Fruit fly (Drosophila melanogaster) whole organism, embryonic: Measurements from ENCODE around the gene CLS.

ENCODE experiments used
- Adf1 ChIP-seq: fragments of 200-800 bp; sonication (Bioruptor generic); IDR thresholded peaks from 2 replicates; pipeline ENCODE4 v1.3.6; 2022; ENCODE audit warnings: missing biosample characterization, missing genetic modification characterization
- Antp ChIP-seq: fragments of 200-800 bp; sonication (Bioruptor generic); optimal IDR thresholded peaks from 3 replicates; lab custom pipeline; 2016; ENCODE audit warnings: missing biosample characterization, missing genetic modification characterization
- Asciz ChIP-seq: fragments of 200-800 bp; sonication (Bioruptor generic); optimal IDR thresholded peaks from 2 replicates; lab custom pipeline; 2017; ENCODE audit warnings: missing biosample characterization, mild to moderate bottlenecking, missing genetic modification characterization, missing genetic modification reagents
- CG12071 ChIP-seq: fragments of 200-800 bp; sonication (Bioruptor generic); optimal IDR thresholded peaks from 3 replicates; lab custom pipeline; 2018; ENCODE audit warnings: missing biosample characterization, mild to moderate bottlenecking, missing genetic modification characterization
- CG15073 ChIP-seq: fragments of 200-800 bp; sonication (Bioruptor generic); optimal IDR thresholded peaks from 2 replicates; lab custom pipeline; 2016; ENCODE audit warnings: missing biosample characterization, missing genetic modification characterization
- CG1647 ChIP-seq: fragments of 200-800 bp; sonication (Bioruptor generic); optimal IDR thresholded peaks from 3 replicates; lab custom pipeline; 2016; ENCODE audit warnings: missing biosample characterization, missing genetic modification characterization
- CG16815 ChIP-seq: fragments of 200-800 bp; sonication (Bioruptor generic); optimal IDR thresholded peaks from 3 replicates; lab custom pipeline; 2017; ENCODE audit warnings: missing biosample characterization, mild to moderate bottlenecking, missing genetic modification characterization
- CG16863 ChIP-seq: fragments of 200-800 bp; sonication (Bioruptor generic); optimal IDR thresholded peaks from 3 replicates; lab custom pipeline; 2016; ENCODE audit warnings: missing biosample characterization, missing genetic modification characterization
- CG17568 ChIP-seq: fragments of 200-800 bp; sonication (Bioruptor generic); optimal IDR thresholded peaks from 2 replicates; lab custom pipeline; 2018; ENCODE audit warnings: missing biosample characterization, mild to moderate bottlenecking, missing genetic modification characterization, moderate library complexity
- CG17612 ChIP-seq: fragments of 200-800 bp; sonication (Bioruptor generic); IDR thresholded peaks from 2 replicates; pipeline ENCODE4 v1.3.6; 2022; ENCODE audit warnings: missing biosample characterization, missing genetic modification characterization
- CG1832 ChIP-seq: fragments of 200-800 bp; sonication (Bioruptor generic); optimal IDR thresholded peaks from 2 replicates; lab custom pipeline; 2017; ENCODE audit warnings: missing biosample characterization, mild to moderate bottlenecking, missing genetic modification characterization, inconsistent platforms
- CG2678 ChIP-seq: fragments of 200-800 bp; sonication (Bioruptor generic); optimal IDR thresholded peaks from 3 replicates; lab custom pipeline; 2019; ENCODE audit warnings: missing biosample characterization, mild to moderate bottlenecking, missing genetic modification characterization, moderate library complexity
- CG2712 ChIP-seq: fragments of 200-800 bp; optimal IDR thresholded peaks from 3 replicates; lab custom pipeline; 2019; ENCODE audit warnings: missing biosample characterization, mild to moderate bottlenecking, missing genetic modification characterization, moderate library complexity
- CG2889 ChIP-seq: fragments of 200-800 bp; sonication (Bioruptor generic); IDR thresholded peaks from 3 replicates; pipeline ENCODE4 v1.3.6; 2022; ENCODE audit warnings: missing biosample characterization, missing genetic modification characterization
- CG30020 ChIP-seq: fragments of 200-800 bp; optimal IDR thresholded peaks from 2 replicates; lab custom pipeline; 2019; ENCODE audit warnings: missing biosample characterization, mild to moderate bottlenecking, missing genetic modification characterization, moderate library complexity
- CG30431 ChIP-seq: fragments of 200-800 bp; sonication (Bioruptor generic); optimal IDR thresholded peaks from 2 replicates; lab custom pipeline; 2017; ENCODE audit warnings: missing biosample characterization, missing genetic modification characterization
- CG42726 ChIP-seq: fragments of 200-800 bp; sonication (Bioruptor generic); IDR thresholded peaks from 2 replicates; pipeline ENCODE4 v1.3.6; 2022; ENCODE audit warnings: missing biosample characterization, missing genetic modification characterization; ENCODE audit not compliant: partially characterized antibody
- CG43689 ChIP-seq: fragments of 200-800 bp; sonication (Bioruptor generic); IDR thresholded peaks from 2 replicates; pipeline ENCODE4 v1.3.6; 2022; ENCODE audit warnings: missing biosample characterization, missing genetic modification characterization
- CG6791 ChIP-seq: fragments of 200-800 bp; sonication (Bioruptor generic); IDR thresholded peaks from 3 replicates; pipeline ENCODE4 v1.3.6; 2022; ENCODE audit warnings: missing biosample characterization, missing genetic modification characterization; ENCODE audit not compliant: partially characterized antibody
- CG6854 ChIP-seq: fragments of 200-800 bp; sonication (Bioruptor generic); optimal IDR thresholded peaks from 3 replicates; lab custom pipeline; 2017; ENCODE audit warnings: missing biosample characterization, mild to moderate bottlenecking, missing genetic modification characterization
- CG8765 ChIP-seq: fragments of 200-800 bp; sonication (Bioruptor generic); IDR thresholded peaks from 2 replicates; pipeline ENCODE4 v1.3.6; 2022; ENCODE audit warnings: missing biosample characterization, missing genetic modification characterization
- CG9817 ChIP-seq: fragments of 200-800 bp; sonication (Bioruptor generic); optimal IDR thresholded peaks from 2 replicates; lab custom pipeline; 2018; ENCODE audit warnings: missing biosample characterization, mild to moderate bottlenecking, missing genetic modification characterization, moderate library complexity
- Dad ChIP-seq: fragments of 200-800 bp; sonication (Bioruptor generic); optimal IDR thresholded peaks from 3 replicates; lab custom pipeline; 2016; ENCODE audit warnings: missing biosample characterization, missing genetic modification characterization
- HmgD ChIP-seq: fragments of 200-800 bp; sonication (Bioruptor generic); optimal IDR thresholded peaks from 3 replicates; lab custom pipeline; 2016; ENCODE audit warnings: missing biosample characterization, missing genetic modification characterization
- Hmr ChIP-seq: fragments of 200-800 bp; sonication (Bioruptor generic); optimal IDR thresholded peaks from 3 replicates; lab custom pipeline; 2017; ENCODE audit warnings: mild to moderate bottlenecking, missing biosample characterization, missing genetic modification reagents, missing genetic modification characterization
- Lim3 ChIP-seq: fragments of 200-800 bp; sonication (Bioruptor generic); IDR thresholded peaks from 2 replicates; pipeline ENCODE4 v1.3.6; 2022; ENCODE audit warnings: missing biosample characterization, missing genetic modification characterization
- Mes4 ChIP-seq: fragments of 200-800 bp; sonication (Bioruptor generic); optimal IDR thresholded peaks from 2 replicates; lab custom pipeline; 2016; ENCODE audit warnings: missing biosample characterization, missing genetic modification characterization
- NfI ChIP-seq: fragments of 200-800 bp; sonication (Bioruptor generic); optimal IDR thresholded peaks from 3 replicates; lab custom pipeline; 2018; ENCODE audit warnings: missing biosample characterization, mild to moderate bottlenecking, missing genetic modification characterization, moderate library complexity
- Opbp ChIP-seq: fragments of 200-800 bp; sonication (Bioruptor generic); IDR thresholded peaks from 3 replicates; pipeline ENCODE4 v1.3.6; 2022; ENCODE audit warnings: missing biosample characterization, missing genetic modification characterization; ENCODE audit not compliant: partially characterized antibody
- Xbp1 ChIP-seq: fragments of 200-800 bp; sonication (Bioruptor generic); optimal IDR thresholded peaks from 3 replicates; lab custom pipeline; 2016; ENCODE audit warnings: missing biosample characterization, mild to moderate bottlenecking, missing genetic modification characterization
- ara ChIP-seq: fragments of 200-800 bp; sonication (Bioruptor generic); IDR thresholded peaks from 2 replicates; pipeline ENCODE4 v1.3.6; 2022; ENCODE audit warnings: missing biosample characterization, missing genetic modification characterization
- ash1 ChIP-seq: fragments of 200-800 bp; sonication (Bioruptor generic); optimal IDR thresholded peaks from 2 replicates; lab custom pipeline; 2018; ENCODE audit warnings: missing biosample characterization, mild to moderate bottlenecking, missing genetic modification characterization
- bsh ChIP-seq, 2 experiments: fragments of 200-800 bp; sonication (Bioruptor generic); optimal IDR thresholded peaks; 2 replicates each; lab custom pipeline; 2017 to 2018; ENCODE audit warnings: mild to moderate bottlenecking in 2 of 2, missing biosample characterization in 2 of 2, missing genetic modification characterization in 2 of 2, moderate library complexity in 1 of 2
- chn ChIP-seq: fragments of 200-800 bp; sonication (Bioruptor generic); optimal IDR thresholded peaks from 2 replicates; lab custom pipeline; 2016; ENCODE audit warnings: missing biosample characterization, missing genetic modification characterization
- fd102C ChIP-seq: fragments of 200-800 bp; sonication (Bioruptor generic); optimal IDR thresholded peaks from 2 replicates; lab custom pipeline; 2018; ENCODE audit warnings: missing biosample characterization, mild to moderate bottlenecking, missing genetic modification characterization, moderate library complexity
- ftz-f1 ChIP-seq: fragments of 200-800 bp; sonication (Bioruptor generic); optimal IDR thresholded peaks from 2 replicates; lab custom pipeline; 2016; ENCODE audit warnings: missing biosample characterization, missing genetic modification characterization
- gcm ChIP-seq: fragments of 200-800 bp; sonication (Bioruptor generic); optimal IDR thresholded peaks from 2 replicates; lab custom pipeline; 2019; ENCODE audit warnings: missing biosample characterization, mild to moderate bottlenecking, missing genetic modification characterization, moderate library complexity
- gem ChIP-seq: fragments of 200-800 bp; sonication (Bioruptor generic); optimal IDR thresholded peaks from 2 replicates; lab custom pipeline; 2019; ENCODE audit warnings: missing biosample characterization, mild to moderate bottlenecking, missing genetic modification characterization, moderate library complexity
- gt ChIP-seq: fragments of 200-800 bp; sonication (Bioruptor generic); IDR thresholded peaks from 2 replicates; pipeline ENCODE4 v1.3.6; 2022; ENCODE audit warnings: missing biosample characterization, missing genetic modification characterization
- lbe ChIP-seq: fragments of 200-800 bp; sonication (Bioruptor generic); optimal IDR thresholded peaks from 2 replicates; lab custom pipeline; 2016; ENCODE audit warnings: missing biosample characterization, mild to moderate bottlenecking, missing genetic modification characterization
- lola ChIP-seq, 3 experiments: fragments of >200 bp in 2 of 3; fragments of 200-800 bp in 1 of 3; sonication (Bioruptor generic) in 1 of 3; optimal IDR thresholded peaks; 2 replicates each; lab custom pipeline; 2017 to 2019; ENCODE audit warnings: missing biosample characterization in 3 of 3, missing genetic modification characterization in 3 of 3, mild to moderate bottlenecking in 1 of 3, moderate library complexity in 1 of 3
- nau ChIP-seq: fragments of 200-800 bp; sonication (Bioruptor generic); optimal IDR thresholded peaks from 3 replicates; lab custom pipeline; 2017; ENCODE audit warnings: missing biosample characterization, mild to moderate bottlenecking, missing genetic modification characterization, missing genetic modification reagents
- oc ChIP-seq: fragments of 200-800 bp; sonication (Bioruptor generic); optimal IDR thresholded peaks from 2 replicates; lab custom pipeline; 2018; ENCODE audit warnings: missing biosample characterization, mild to moderate bottlenecking, missing genetic modification characterization, moderate library complexity
- pan ChIP-seq, 4 experiments: fragments of >200 bp in 3 of 4; fragments of 200-800 bp in 1 of 4; sonication (Bioruptor generic) in 1 of 4; optimal IDR thresholded peaks in 3 of 4; IDR thresholded peaks in 1 of 4; 2 replicates each; pipeline versions ENCODE4 v1.3.6 to Lab custom; 2017 to 2022; ENCODE audit warnings: missing biosample characterization in 2 of 4, missing genetic modification characterization in 2 of 4, mixed read lengths in 1 of 4
- ro ChIP-seq: fragments of 200-800 bp; sonication (Bioruptor generic); IDR thresholded peaks from 2 replicates; pipeline ENCODE4 v1.3.6; 2022; ENCODE audit warnings: missing biosample characterization, missing genetic modification characterization
- tio ChIP-seq: fragments of 200-800 bp; sonication (Bioruptor generic); optimal IDR thresholded peaks from 2 replicates; lab custom pipeline; 2017; ENCODE audit warnings: missing biosample characterization, missing genetic modification characterization, inconsistent platforms
- yki ChIP-seq: fragments of >200 bp; optimal IDR thresholded peaks from 3 replicates; lab custom pipeline; 2018
- zen ChIP-seq: fragments of 200-800 bp; sonication (Bioruptor generic); optimal IDR thresholded peaks from 3 replicates; lab custom pipeline; 2018; ENCODE audit warnings: missing biosample characterization, mild to moderate bottlenecking, missing genetic modification characterization, moderate library complexity

Gene CLS

dm6 chr3R:25637294-25638174, 49.6 kb downstream of the CLS start, which contains the start of gene jigr1 (continued):
- TF ChIP-seq CG6791 (no peak), CG9817 (tag; lab: Kevin White, UChicago) (no peak), CG2712 (tag; lab: Kevin White, UChicago) (peak; percentile 82), tio (no peak), oc (tag; lab: Kevin White, UChicago) (no peak), ara (GFP tag; lab: Robert Waterston, UW) (peak; percentile 54; the same call in 1 of the 2 replicates), gcm (peak; percentile 58), CG1647 (GFP tag; lab: Kevin White, UChicago) (no peak), Xbp1 (GFP tag; lab: Kevin White, UChicago) (peak; percentile 21), Hmr (GFP tag; lab: Kevin White, UChicago) (no peak), fd102C (peak; percentile 60), Asciz (GFP tag; lab: Kevin White, UChicago) (no peak), ash1 (GFP tag; lab: Kevin White, UChicago) (no peak), nau (GFP tag; lab: Kevin White, UChicago) (no peak), Dad (no peak), CG12071 (GFP tag; lab: Kevin White, UChicago) (no peak), CG17568 (GFP tag; lab: Kevin White, UChicago) (peak; percentile 22), Lim3 (no peak), CG15073 (GFP tag; lab: Kevin White, UChicago) (no peak), yki (lab: Kevin White, UChicago) (no peak), CG6854 (GFP tag; lab: Kevin White, UChicago) (no peak), CG30020 (tag; lab: Kevin White, UChicago) (no peak), bsh (GFP tag; optimal IDR thresholded peaks at IDR 0.05; lab: Kevin White, UChicago) (peak in 1 of 2 experiments; percentile 5), NfI (GFP tag; lab: Kevin White, UChicago) (no peak), CG2678 (tag; lab: Kevin White, UChicago) (peak; percentile 12), CG43689 (no peak), lbe (peak; percentile 51), CG16863 (GFP tag; lab: Kevin White, UChicago) (peak; percentile 29), CG2889 (GFP tag; lab: Robert Waterston, UW) (no peak), gem (tag; lab: Kevin White, UChicago) (peak; percentile 67), lola (GFP tag; optimal IDR thresholded peaks at IDR 0.05; lab: Kevin White, UChicago) (peak in 1 of 3 experiments; percentile 77), ftz-f1 (GFP tag; lab: Kevin White, UChicago) (no peak), Opbp (no peak), Adf1 (peak; percentile 75), chn (GFP tag; lab: Kevin White, UChicago) (peak; percentile 41), CG42726 (GFP tag; lab: Robert Waterston, UW) (no peak), CG17612 (GFP tag; lab: Robert Waterston, UW) (no peak), CG30431 (GFP tag; lab: Kevin White, UChicago) (peak; percentile 51), HmgD (GFP tag; lab: Kevin White, UChicago) (no peak), CG8765 (GFP tag; lab: Robert Waterston, UW) (peak; percentile 74), ro (GFP tag; lab: Robert Waterston, UW) (no peak), Antp (GFP tag; lab: Kevin White, UChicago) (no peak), gt (GFP tag; lab: Robert Waterston, UW) (no peak), Mes4 (GFP tag; lab: Kevin White, UChicago) (no peak), zen (peak; percentile 82), pan (optimal IDR thresholded peaks at IDR 0.05; lab: Kevin White, UChicago) (peak in 1 of 2 experiments; percentile 87), pan (GFP tag; optimal IDR thresholded peaks at IDR 0.05 in 1 of 2, IDR thresholded peaks at IDR 0.05 in 1 of 2) (peak in 1 of 2 experiments; percentile 81), CG16815 (GFP tag; lab: Kevin White, UChicago) (peak; percentile 75), CG1832 (GFP tag; lab: Kevin White, UChicago) (no peak)
